Fruit fly (Drosophila melanogaster) Kc167 (cell line): ENCODE data around the gene bcd.

ENCODE experiments used
- Myc ChIP-seq: fragments of >200 bp; optimal IDR thresholded peaks from 2 replicates; lab custom pipeline; 2017; ENCODE audit warnings: missing external identifiers
- Sin3A ChIP-seq: fragments of >200 bp; optimal IDR thresholded peaks from 2 replicates; lab custom pipeline; 2018; ENCODE audit warnings: missing external identifiers
- h ChIP-seq: fragments of >200 bp; optimal IDR thresholded peaks from 3 replicates; lab custom pipeline; 2018; ENCODE audit warnings: missing external identifiers
- insv ChIP-seq: fragments of >200 bp; optimal IDR thresholded peaks from 3 replicates; lab custom pipeline; 2018; ENCODE audit warnings: missing external identifiers
- psq ChIP-seq: fragments of >200 bp; optimal IDR thresholded peaks from 2 replicates; lab custom pipeline; 2017; ENCODE audit warnings: missing external identifiers
- ttk ChIP-seq: sonication (Bioruptor generic); optimal IDR thresholded peaks from 2 replicates; lab custom pipeline; 2017; ENCODE audit warnings: missing external identifiers

DNA sequence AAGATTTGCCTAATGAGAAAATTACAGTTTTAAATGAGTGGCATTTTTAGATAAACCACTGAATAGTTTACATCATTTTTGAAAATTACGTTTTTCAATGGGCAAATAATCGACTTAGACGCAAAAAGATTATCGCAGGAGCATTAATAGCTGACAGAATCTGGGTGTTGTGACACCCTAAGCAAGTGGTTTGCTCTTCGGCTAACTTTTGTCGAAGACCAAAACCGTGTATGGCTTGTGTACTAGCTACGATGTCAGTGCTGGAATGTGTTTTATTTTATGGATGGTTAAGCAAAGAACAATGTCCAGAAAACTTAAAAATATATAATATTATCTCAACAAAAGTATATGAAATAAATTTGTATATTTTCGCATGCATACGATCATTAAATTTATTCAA is 50.4 kb downstream of the bcd start:
- TF ChIP-seq h (lab: Kevin White, UChicago) (no peak), psq (lab: Kevin White, UChicago) (no peak), ttk (lab: Kevin White, UChicago) (no peak), Sin3A (no peak), Myc (lab: Kevin White, UChicago) (no peak), insv (lab: Kevin White, UChicago) (no peak)
